Worm (Caenorhabditis elegans): Measurements from ENCODE around the gene R07E3.1.

- no peak for TF ChIP-seq lsy-2 (tag; optimal IDR thresholded peaks at IDR 0.05)
- no peak for TF ChIP-seq snpc-4 (tag; optimal IDR thresholded peaks at IDR 0.05)
- peak; percentile 88 for TF ChIP-seq blmp-1 (tag; optimal IDR thresholded peaks at IDR 0.05)
- TF ChIP-seq mab-5 (tag; optimal IDR thresholded peaks at IDR 0.05): no peak
- no peak for TF ChIP-seq ceh-39 (tag; optimal IDR thresholded peaks at IDR 0.05)
- peak; percentile 27 for TF ChIP-seq elt-1 (tag; optimal IDR thresholded peaks at IDR 0.05; ENCODE audit: borderline replicate concordance, insufficient read depth)
- TF ChIP-seq lin-13 (tag; optimal IDR thresholded peaks at IDR 0.05): no peak
These were observed 23.4 kb downstream of the R07E3.1 start, which contains the start of gene R07E3.6 for ce11 chrX:10317565-10317964.

Measured in whole organism, mixed stage, embryonic.